Worm (Caenorhabditis elegans): ENCODE measurements around the gene T24C2.3.

ce11 chrX:14559519-14560296, 16.4 kb downstream of the T24C2.3 start:
- no peak for TF ChIP-seq fkh-3 (tag; optimal IDR thresholded peaks at IDR 0.05)
- TF ChIP-seq F49E8.2 (tag; optimal IDR thresholded peaks at IDR 0.05; ENCODE audit: insufficient read depth) = no peak
- no peak for TF ChIP-seq die-1 (tag; optimal IDR thresholded peaks at IDR 0.05)
- no peak for TF ChIP-seq unc-62 (GFP tag; optimal IDR thresholded peaks at IDR 0.05)
- TF ChIP-seq akir-1 (GFP tag; optimal IDR thresholded peaks at IDR 0.05) = no peak
- TF ChIP-seq ceh-58 (GFP tag; IDR thresholded peaks at IDR 0.05) = no peak

Measured in whole organism, young adult.